Fruit fly (Drosophila melanogaster) whole organism, embryonic: Measurements from ENCODE around the gene MED27.

Experiments
- Asciz ChIP-seq: fragments of 200-800 bp; sonication (Bioruptor generic); optimal IDR thresholded peaks from 2 replicates; lab custom pipeline; 2017; ENCODE audit warnings: missing biosample characterization, mild to moderate bottlenecking, missing genetic modification characterization, missing genetic modification reagents
- Atf3 ChIP-seq: fragments of 200-800 bp; sonication (Bioruptor generic); optimal IDR thresholded peaks from 3 replicates; lab custom pipeline; 2016; ENCODE audit warnings: missing biosample characterization, missing genetic modification characterization
- CG11695 ChIP-seq: fragments of 200-800 bp; sonication (Bioruptor generic); IDR thresholded peaks from 3 replicates; pipeline ENCODE4 v1.3.6; 2022; ENCODE audit warnings: missing biosample characterization, missing genetic modification characterization
- CG12155 ChIP-seq: fragments of 200-800 bp; sonication (Bioruptor generic); optimal IDR thresholded peaks from 3 replicates; lab custom pipeline; 2016; ENCODE audit warnings: missing biosample characterization, missing genetic modification characterization
- CG15479 ChIP-seq: fragments of 200-800 bp; sonication (Bioruptor generic); optimal IDR thresholded peaks from 3 replicates; lab custom pipeline; 2019; ENCODE audit warnings: missing biosample characterization, mild to moderate bottlenecking, missing genetic modification characterization, moderate library complexity
- CG15514 ChIP-seq: fragments of 200-800 bp; sonication (Bioruptor generic); optimal IDR thresholded peaks from 3 replicates; lab custom pipeline; 2017; ENCODE audit warnings: missing biosample characterization, missing genetic modification characterization, mild to moderate bottlenecking, moderate library complexity, missing genetic modification reagents
- CG17359 ChIP-seq: fragments of 200-800 bp; sonication (Bioruptor generic); optimal IDR thresholded peaks from 3 replicates; lab custom pipeline; 2018; ENCODE audit warnings: missing biosample characterization, mild to moderate bottlenecking, missing genetic modification characterization, moderate library complexity
- CG1832 ChIP-seq: fragments of 200-800 bp; sonication (Bioruptor generic); optimal IDR thresholded peaks from 2 replicates; lab custom pipeline; 2017; ENCODE audit warnings: missing biosample characterization, mild to moderate bottlenecking, missing genetic modification characterization, inconsistent platforms
- CG5180 ChIP-seq: fragments of 200-800 bp; sonication (Bioruptor generic); optimal IDR thresholded peaks from 3 replicates; lab custom pipeline; 2017; ENCODE audit warnings: missing biosample characterization, missing genetic modification characterization, mild to moderate bottlenecking, moderate library complexity, missing genetic modification reagents
- CG5245 ChIP-seq: fragments of 200-800 bp; sonication (Bioruptor generic); optimal IDR thresholded peaks from 3 replicates; lab custom pipeline; 2016; ENCODE audit warnings: missing biosample characterization, missing genetic modification characterization
- CG6254 ChIP-seq: fragments of 200-800 bp; sonication (Bioruptor generic); optimal IDR thresholded peaks from 3 replicates; lab custom pipeline; 2017; ENCODE audit warnings: mild to moderate bottlenecking, missing biosample characterization, missing genetic modification reagents, missing genetic modification characterization
- CG7963 ChIP-seq: fragments of 200-800 bp; sonication (Bioruptor generic); IDR thresholded peaks from 3 replicates; pipeline ENCODE4 v1.3.6; 2022; ENCODE audit warnings: missing biosample characterization, missing genetic modification characterization; ENCODE audit not compliant: partially characterized antibody
- CG8478 ChIP-seq: fragments of >200 bp; optimal IDR thresholded peaks from 2 replicates; lab custom pipeline; 2018
- CkIIα-i1 ChIP-seq: fragments of 200-800 bp; sonication (Bioruptor generic); IDR thresholded peaks from 2 replicates; pipeline ENCODE4 v1.3.6; 2022; ENCODE audit warnings: missing biosample characterization, missing genetic modification characterization
- Dad ChIP-seq: fragments of 200-800 bp; sonication (Bioruptor generic); optimal IDR thresholded peaks from 3 replicates; lab custom pipeline; 2016; ENCODE audit warnings: missing biosample characterization, missing genetic modification characterization
- Ets65A ChIP-seq: fragments of 200-800 bp; sonication (Bioruptor generic); peaks from one replicate; lab custom pipeline; 2016; ENCODE audit warnings: missing biosample characterization, missing genetic modification characterization
- Fer2 ChIP-seq: fragments of 200-800 bp; sonication (Bioruptor generic); optimal IDR thresholded peaks from 2 replicates; lab custom pipeline; 2018; ENCODE audit warnings: missing biosample characterization, mild to moderate bottlenecking, missing genetic modification characterization, moderate library complexity
- Kr ChIP-seq: fragments of 200-800 bp; sonication (Bioruptor generic); optimal IDR thresholded peaks from 2 replicates; lab custom pipeline; 2017; ENCODE audit warnings: missing biosample characterization, mild to moderate bottlenecking, missing genetic modification characterization
- MESR4 ChIP-seq: fragments of 200-800 bp; sonication (Bioruptor generic); optimal IDR thresholded peaks from 2 replicates; lab custom pipeline; 2018; ENCODE audit warnings: missing biosample characterization, mild to moderate bottlenecking, missing genetic modification characterization, moderate library complexity
- Max ChIP-seq: fragments of 200-800 bp; sonication (Bioruptor generic); optimal IDR thresholded peaks from 2 replicates; lab custom pipeline; 2016; ENCODE audit warnings: missing biosample characterization, mild to moderate bottlenecking, missing genetic modification characterization
- Med ChIP-seq: fragments of 200-800 bp; sonication (Bioruptor generic); peaks from one replicate; lab custom pipeline; 2016; ENCODE audit warnings: missing biosample characterization, missing genetic modification characterization, mild to moderate bottlenecking, inconsistent platforms, moderate library complexity
- Pdp1 ChIP-seq, 2 experiments: fragments of 200-800 bp; sonication (Bioruptor generic); optimal IDR thresholded peaks; 3 replicates each; lab custom pipeline; 2016; ENCODE audit warnings: missing biosample characterization in 2 of 2, missing genetic modification characterization in 2 of 2, mild to moderate bottlenecking in 1 of 2, moderate library complexity in 1 of 2
- Sry-δ ChIP-seq: fragments of 200-800 bp; sonication (Bioruptor generic); optimal IDR thresholded peaks from 2 replicates; lab custom pipeline; 2016; ENCODE audit warnings: missing biosample characterization, missing genetic modification characterization
- YL-1 ChIP-seq: fragments of 200-800 bp; sonication (Bioruptor generic); optimal IDR thresholded peaks from 3 replicates; lab custom pipeline; 2017; ENCODE audit warnings: missing biosample characterization, mild to moderate bottlenecking, missing genetic modification characterization
- al ChIP-seq: fragments of 200-800 bp; sonication (Bioruptor generic); IDR thresholded peaks from 2 replicates; pipeline ENCODE4 v1.3.6; 2022; ENCODE audit warnings: missing biosample characterization, missing genetic modification characterization
- cg ChIP-seq: fragments of 200-800 bp; sonication (Bioruptor generic); optimal IDR thresholded peaks from 3 replicates; lab custom pipeline; 2019; ENCODE audit warnings: missing biosample characterization, mild to moderate bottlenecking, missing genetic modification characterization, moderate library complexity
- crol ChIP-seq: fragments of 200-800 bp; sonication (Bioruptor generic); IDR thresholded peaks from 2 replicates; pipeline ENCODE4 v1.3.6; 2022; ENCODE audit warnings: missing biosample characterization, missing genetic modification characterization
- dysf ChIP-seq: fragments of 200-800 bp; sonication (Bioruptor generic); IDR thresholded peaks from 3 replicates; pipeline ENCODE4 v1.3.6; 2022; ENCODE audit warnings: missing biosample characterization, missing genetic modification characterization
- ems ChIP-seq: fragments of 200-800 bp; sonication (Bioruptor generic); optimal IDR thresholded peaks from 3 replicates; lab custom pipeline; 2016; ENCODE audit warnings: missing biosample characterization, missing genetic modification characterization
- fd64A ChIP-seq: fragments of 200-800 bp; sonication (Bioruptor generic); optimal IDR thresholded peaks from 3 replicates; lab custom pipeline; 2018; ENCODE audit warnings: missing biosample characterization, mild to moderate bottlenecking, missing genetic modification characterization
- h ChIP-seq: fragments of >200 bp; optimal IDR thresholded peaks from 2 replicates; lab custom pipeline; 2017
- her ChIP-seq: fragments of 200-800 bp; sonication (Bioruptor generic); optimal IDR thresholded peaks from 2 replicates; lab custom pipeline; 2016; ENCODE audit warnings: missing biosample characterization, missing genetic modification characterization
- hkb ChIP-seq, 2 experiments: fragments of 200-800 bp in 1 of 2; fragments of >200 bp in 1 of 2; sonication (Bioruptor generic) in 1 of 2; IDR thresholded peaks in 1 of 2; optimal IDR thresholded peaks in 1 of 2; 2 replicates each; pipeline versions ENCODE4 v1.3.6 to Lab custom; 2017 to 2022; ENCODE audit warnings: missing biosample characterization in 1 of 2, missing genetic modification characterization in 1 of 2
- ind ChIP-seq: fragments of 200-800 bp; sonication (Bioruptor generic); optimal IDR thresholded peaks from 3 replicates; lab custom pipeline; 2016; ENCODE audit warnings: missing biosample characterization, missing genetic modification characterization
- ken ChIP-seq: fragments of 200-800 bp; sonication (Bioruptor generic); IDR thresholded peaks from 3 replicates; pipeline ENCODE4 v1.3.6; 2022; ENCODE audit warnings: missing biosample characterization, missing genetic modification characterization
- nerfin-2 ChIP-seq: fragments of 200-800 bp; sonication (Bioruptor generic); IDR thresholded peaks from 2 replicates; pipeline ENCODE4 v1.3.6; 2022; ENCODE audit warnings: missing biosample characterization, missing genetic modification characterization; ENCODE audit not compliant: partially characterized antibody
- pan ChIP-seq, 4 experiments: fragments of >200 bp in 3 of 4; fragments of 200-800 bp in 1 of 4; sonication (Bioruptor generic) in 1 of 4; optimal IDR thresholded peaks in 3 of 4; IDR thresholded peaks in 1 of 4; 2 replicates each; pipeline versions ENCODE4 v1.3.6 to Lab custom; 2017 to 2022; ENCODE audit warnings: missing biosample characterization in 2 of 4, missing genetic modification characterization in 2 of 4, mixed read lengths in 1 of 4
- salm ChIP-seq: fragments of 200-800 bp; sonication (Bioruptor generic); optimal IDR thresholded peaks from 2 replicates; lab custom pipeline; 2018; ENCODE audit warnings: missing biosample characterization, mild to moderate bottlenecking, missing genetic modification characterization
- sens ChIP-seq: fragments of 200-800 bp; sonication (Bioruptor generic); peaks from one replicate; lab custom pipeline; 2016; ENCODE audit warnings: missing biosample characterization, missing genetic modification characterization
- slbo ChIP-seq: fragments of 200-800 bp; sonication (Bioruptor generic); IDR thresholded peaks from 2 replicates; pipeline ENCODE4 v1.3.6; 2022; ENCODE audit warnings: missing biosample characterization, missing genetic modification characterization
- sob ChIP-seq: fragments of 200-800 bp; sonication (Bioruptor generic); IDR thresholded peaks from 2 replicates; pipeline ENCODE4 v1.3.6; 2022; ENCODE audit warnings: missing biosample characterization, missing genetic modification characterization
- ssp ChIP-seq: fragments of 200-800 bp; sonication (Bioruptor generic); IDR thresholded peaks from 2 replicates; pipeline ENCODE4 v1.3.6; 2022; ENCODE audit warnings: missing biosample characterization, missing genetic modification characterization
- vvl ChIP-seq: fragments of 200-800 bp; sonication (Bioruptor generic); IDR thresholded peaks from 2 replicates; pipeline ENCODE4 v1.3.6; 2022; ENCODE audit warnings: missing biosample characterization, missing genetic modification characterization

Gene MED27

dm6 chr3R:5636519-5637430 lies 18.2 kb upstream of the MED27 start, which contains the start of the genes CG31548 and CG12170 (continued):
- TF ChIP-seq ssp (GFP tag; lab: Robert Waterston, UW) (peak; percentile 37; the same call in 1 of the 2 replicates), hkb (optimal IDR thresholded peaks at IDR 0.05; lab: Kevin White, UChicago) (no peak), hkb (GFP tag; IDR thresholded peaks at IDR 0.05; lab: Robert Waterston, UW) (peak; percentile 75), salm (no peak), CkIIα-i1 (GFP tag; lab: Robert Waterston, UW) (no peak), CG7963 (no peak), slbo (GFP tag; lab: Robert Waterston, UW) (peak; percentile 24; the same call in 1 of the 2 replicates), dysf (no peak), CG5245 (peak; percentile 3), pan (optimal IDR thresholded peaks at IDR 0.05; lab: Kevin White, UChicago) (no peak), pan (GFP tag; optimal IDR thresholded peaks at IDR 0.05 in 1 of 2, IDR thresholded peaks at IDR 0.05 in 1 of 2) (peak in 1 of 2 experiments; percentile 48), sob (GFP tag; lab: Robert Waterston, UW) (0 out of 2 replicates have a peak, but pooled peaks have one; percentile 15), CG5180 (GFP tag; lab: Kevin White, UChicago) (no peak), h (lab: Kevin White, UChicago) (no peak), her (GFP tag; lab: Kevin White, UChicago) (peak; percentile 42), CG15514 (GFP tag; lab: Kevin White, UChicago) (peak; percentile 53), Dad (GFP tag; lab: Kevin White, UChicago) (no peak), CG17359 (peak; percentile 48), CG12155 (peak; percentile 31)

- no peak for TF ChIP-seq al (GFP tag; lab: Robert Waterston, UW)
- TF ChIP-seq Atf3 (GFP tag; lab: Kevin White, UChicago) = no peak
- no peak for TF ChIP-seq YL-1
- TF ChIP-seq ken (GFP tag; lab: Robert Waterston, UW) = no peak
- peak; percentile 60 for TF ChIP-seq Med (GFP tag; lab: Kevin White, UChicago)
Measured at dm6 chr3R:5643421-5643820, 11.5 kb upstream of the MED27 start.

- TF ChIP-seq Kr = peak; percentile 27
- TF ChIP-seq Sry-δ = no peak
- TF ChIP-seq vvl = peak; percentile 52; the same call in 1 of the 2 replicates
- TF ChIP-seq CG6254 = no peak
- TF ChIP-seq Ets65A (GFP tag; lab: Kevin White, UChicago) = peak; percentile 50
- no peak for TF ChIP-seq CG7963
- TF ChIP-seq MESR4 (GFP tag; lab: Kevin White, UChicago) = peak; percentile 86
- TF ChIP-seq sens = peak; percentile 19
- TF ChIP-seq her (GFP tag; lab: Kevin White, UChicago) = no peak
- TF ChIP-seq CG1832 (GFP tag; lab: Kevin White, UChicago) = peak; percentile 49
- no peak for TF ChIP-seq Max (GFP tag; lab: Kevin White, UChicago)
- TF ChIP-seq ems = no peak
- peak; percentile 71 for TF ChIP-seq CG15479 (GFP tag; lab: Kevin White, UChicago)
- TF ChIP-seq CG11695 (GFP tag; lab: Robert Waterston, UW) = no peak
- peak; percentile 67 for TF ChIP-seq CG8478 (lab: Kevin White, UChicago)
- TF ChIP-seq ind (GFP tag; lab: Kevin White, UChicago) = no peak
- peak in 1 of 2 experiments; percentile 45 for TF ChIP-seq Pdp1 (GFP tag; optimal IDR thresholded peaks at IDR 0.05; lab: Kevin White, UChicago)
- TF ChIP-seq nerfin-2 (GFP tag; lab: Robert Waterston, UW) = 0 out of 2 replicates have a peak, but pooled peaks have one; percentile 20
- no peak for TF ChIP-seq Fer2 (tag; lab: Kevin White, UChicago)
- TF ChIP-seq fd64A (GFP tag; lab: Kevin White, UChicago) = no peak
- TF ChIP-seq CG5180 (GFP tag; lab: Kevin White, UChicago) = peak; percentile 82
- TF ChIP-seq Asciz = no peak
- peak; percentile 72 for TF ChIP-seq crol (GFP tag; lab: Robert Waterston, UW)
- TF ChIP-seq cg (GFP tag; lab: Kevin White, UChicago) = peak; percentile 98
Measured at dm6 chr3R:5647705-5648568, 7.0 kb upstream of the MED27 start.
